Comparison of ENCODE assay signal across 1 fruit fly cellular context in the genomic region with DNA sequence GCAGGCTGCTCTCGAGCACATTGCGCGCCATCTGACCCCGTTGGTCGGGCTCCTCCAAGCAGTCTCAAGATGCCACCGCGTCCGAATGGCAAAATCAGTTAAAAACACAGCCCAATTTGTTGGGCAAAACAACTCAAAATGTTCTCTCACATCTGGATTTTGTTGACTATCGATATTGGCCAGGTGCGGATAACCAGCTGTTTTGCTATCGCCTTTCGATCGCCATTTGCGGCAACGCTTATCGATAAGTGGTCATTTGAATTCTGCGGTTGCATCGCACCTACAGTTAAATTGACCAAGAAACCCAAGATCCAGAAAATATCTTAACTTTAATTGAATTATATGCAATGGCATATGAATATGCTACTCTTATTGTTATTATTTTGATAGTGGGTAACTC.
TF ChIP-seq lines count a peak whose summit lies in the region.

A gene (minus strand): TSS at position 171 of the 400 bp plus-strand sequence.

TF ChIP-seq in whole organism, embryonic, 481 proteins besides CTCF, POLR2A, EP300 and RAD21 (continued from another document):
- TF ChIP-seq chinmo (GFP tag; IDR thresholded peaks at IDR 0.05; lab: Robert Waterston, UW; ENCODE audit: partially characterized antibody) = 0 out of 4 replicates have a peak, but pooled peaks have one; percentile 71
- TF ChIP-seq ttk (GFP tag; IDR thresholded peaks at IDR 0.05; lab: Robert Waterston, UW) = no peak
- TF ChIP-seq luna (GFP tag; optimal IDR thresholded peaks at IDR 0.05; lab: Kevin White, UChicago) = no peak
- peak; percentile 14 for TF ChIP-seq gfzf (GFP tag; optimal IDR thresholded peaks at IDR 0.05; lab: Kevin White, UChicago)
- TF ChIP-seq CG5180 (GFP tag; optimal IDR thresholded peaks at IDR 0.05; lab: Kevin White, UChicago) = peak; percentile 35
- no peak for TF ChIP-seq CG10321 (GFP tag; IDR thresholded peaks at IDR 0.05; lab: Robert Waterston, UW)
- no peak for TF ChIP-seq CG6175 (GFP tag; IDR thresholded peaks at IDR 0.05; lab: Robert Waterston, UW)
- TF ChIP-seq lab (GFP tag; optimal IDR thresholded peaks at IDR 0.05; lab: Kevin White, UChicago) = no peak
- TF ChIP-seq CG8089 (GFP tag; optimal IDR thresholded peaks at IDR 0.05; lab: Kevin White, UChicago) = no peak
- no peak for TF ChIP-seq hth (optimal IDR thresholded peaks at IDR 0.05; lab: Kevin White, UChicago)
- TF ChIP-seq Dll (GFP tag; IDR thresholded peaks at IDR 0.05; lab: Robert Waterston, UW; ENCODE audit: partially characterized antibody) = peak; percentile 76
- TF ChIP-seq E2f2 (GFP tag; IDR thresholded peaks at IDR 0.05; lab: Robert Waterston, UW) = peak; percentile 89
- TF ChIP-seq tna (GFP tag; IDR thresholded peaks at IDR 0.05; lab: Robert Waterston, UW; ENCODE audit: partially characterized antibody) = peak; percentile 89
- peak; percentile 71 for TF ChIP-seq CG14860 (GFP tag; IDR thresholded peaks at IDR 0.05; lab: Robert Waterston, UW; ENCODE audit: partially characterized antibody)
- TF ChIP-seq Med (GFP tag; lab: Kevin White, UChicago) = no peak
- peak; percentile 72 for TF ChIP-seq ato (GFP tag; IDR thresholded peaks at IDR 0.05; lab: Robert Waterston, UW; ENCODE audit: partially characterized antibody)
- TF ChIP-seq CG42726 (GFP tag; IDR thresholded peaks at IDR 0.05; lab: Robert Waterston, UW; ENCODE audit: partially characterized antibody) = peak; percentile 24; the same call in 1 of the 2 replicates
- peak; percentile 62 for TF ChIP-seq MBD-R2 (GFP tag; IDR thresholded peaks at IDR 0.05; lab: Robert Waterston, UW)
- no peak for TF ChIP-seq H2.0 (GFP tag; IDR thresholded peaks at IDR 0.05; lab: Robert Waterston, UW)
- TF ChIP-seq Nf-YA (GFP tag; IDR thresholded peaks at IDR 0.05; lab: Robert Waterston, UW) = no peak
- TF ChIP-seq ftz-f1 (GFP tag; optimal IDR thresholded peaks at IDR 0.05; lab: Kevin White, UChicago) = no peak
- TF ChIP-seq CG16813 (GFP tag; IDR thresholded peaks at IDR 0.05; lab: Robert Waterston, UW; ENCODE audit: partially characterized antibody) = peak; percentile 62
- TF ChIP-seq Scr (GFP tag; IDR thresholded peaks at IDR 0.05; lab: Robert Waterston, UW; ENCODE audit: partially characterized antibody) = peak; percentile 74
- TF ChIP-seq kah (GFP tag; optimal IDR thresholded peaks at IDR 0.05; lab: Kevin White, UChicago) = no peak
- no peak for TF ChIP-seq trh (GFP tag; optimal IDR thresholded peaks at IDR 0.05; lab: Kevin White, UChicago)
- TF ChIP-seq B-H1 (GFP tag; IDR thresholded peaks at IDR 0.05; lab: Robert Waterston, UW) = no peak
- peak; percentile 81 for TF ChIP-seq Dref (GFP tag; IDR thresholded peaks at IDR 0.05; lab: Robert Waterston, UW)
- TF ChIP-seq en (GFP tag; optimal IDR thresholded peaks at IDR 0.05; lab: Kevin White, UChicago) = no peak
- TF ChIP-seq Ets97D (GFP tag; optimal IDR thresholded peaks at IDR 0.05; lab: Kevin White, UChicago) = no peak
- TF ChIP-seq Lim3 (GFP tag; IDR thresholded peaks at IDR 0.05; lab: Robert Waterston, UW) = no peak
- TF ChIP-seq CG13287 (GFP tag; IDR thresholded peaks at IDR 0.05; lab: Robert Waterston, UW; ENCODE audit: partially characterized antibody) = peak; percentile 82
- no peak for TF ChIP-seq stc (GFP tag; IDR thresholded peaks at IDR 0.05; lab: Robert Waterston, UW)
- TF ChIP-seq CG7372 (GFP tag; IDR thresholded peaks at IDR 0.05; lab: Robert Waterston, UW) = no peak
- peak; percentile 26 for TF ChIP-seq trem (tag; optimal IDR thresholded peaks at IDR 0.05; lab: Kevin White, UChicago)
- peak; percentile 45 for TF ChIP-seq hbn (GFP tag; IDR thresholded peaks at IDR 0.05; lab: Robert Waterston, UW; ENCODE audit: partially characterized antibody)
- peak; percentile 58 for TF ChIP-seq Doc3 (GFP tag; IDR thresholded peaks at IDR 0.05; lab: Robert Waterston, UW; ENCODE audit: partially characterized antibody)
- TF ChIP-seq da (GFP tag; optimal IDR thresholded peaks at IDR 0.05; lab: Kevin White, UChicago) = no peak
- TF ChIP-seq CG15479 (GFP tag; optimal IDR thresholded peaks at IDR 0.05; lab: Kevin White, UChicago) = no peak
- TF ChIP-seq wek (GFP tag; optimal IDR thresholded peaks at IDR 0.05; lab: Kevin White, UChicago) = no peak
- TF ChIP-seq unc-4 (GFP tag; IDR thresholded peaks at IDR 0.05; lab: Robert Waterston, UW; ENCODE audit: partially characterized antibody) = peak; percentile 71
- TF ChIP-seq Myb (GFP tag; optimal IDR thresholded peaks at IDR 0.05; lab: Kevin White, UChicago) = peak; percentile 11
- TF ChIP-seq CG1832 (GFP tag; optimal IDR thresholded peaks at IDR 0.05; lab: Kevin White, UChicago) = no peak
- no peak for TF ChIP-seq CG32532 (GFP tag; IDR thresholded peaks at IDR 0.05; lab: Robert Waterston, UW)
- peak; percentile 84 for TF ChIP-seq CG7963 (GFP tag; IDR thresholded peaks at IDR 0.05; lab: Robert Waterston, UW; ENCODE audit: partially characterized antibody)
- no peak for TF ChIP-seq CG11085 (GFP tag; IDR thresholded peaks at IDR 0.05; lab: Robert Waterston, UW)
- TF ChIP-seq CG2129 (GFP tag; IDR thresholded peaks at IDR 0.05; lab: Robert Waterston, UW; ENCODE audit: partially characterized antibody) = peak; percentile 49
- TF ChIP-seq amos (GFP tag; IDR thresholded peaks at IDR 0.05; lab: Robert Waterston, UW; ENCODE audit: partially characterized antibody) = peak; percentile 71; the same call in 1 of the 2 replicates
- no peak for TF ChIP-seq CG7745 (tag; optimal IDR thresholded peaks at IDR 0.05; lab: Kevin White, UChicago)
- TF ChIP-seq yki (optimal IDR thresholded peaks at IDR 0.05; lab: Kevin White, UChicago) = no peak
- TF ChIP-seq CG18262 (tag; optimal IDR thresholded peaks at IDR 0.05; lab: Kevin White, UChicago) = no peak
- TF ChIP-seq toy (GFP tag; IDR thresholded peaks at IDR 0.05; lab: Robert Waterston, UW) = no peak
- TF ChIP-seq CG11504 (tag; optimal IDR thresholded peaks at IDR 0.05; lab: Kevin White, UChicago) = no peak
- TF ChIP-seq ewg (GFP tag; optimal IDR thresholded peaks at IDR 0.05; lab: Kevin White, UChicago) = no peak
- TF ChIP-seq nerfin-2 (GFP tag; IDR thresholded peaks at IDR 0.05; lab: Robert Waterston, UW; ENCODE audit: partially characterized antibody) = peak; percentile 73
- peak; percentile 66 for TF ChIP-seq BEAF-32 (GFP tag; optimal IDR thresholded peaks at IDR 0.05; lab: Kevin White, UChicago)
- TF ChIP-seq Bgb (GFP tag; IDR thresholded peaks at IDR 0.05; lab: Robert Waterston, UW; ENCODE audit: partially characterized antibody) = peak; percentile 69
- peak; percentile 8 for TF ChIP-seq CG17186 (GFP tag; optimal IDR thresholded peaks at IDR 0.05; lab: Kevin White, UChicago)
- peak; percentile 81 for TF ChIP-seq CG6791 (GFP tag; IDR thresholded peaks at IDR 0.05; lab: Robert Waterston, UW; ENCODE audit: partially characterized antibody)
- peak; percentile 83 for TF ChIP-seq zen2 (GFP tag; IDR thresholded peaks at IDR 0.05; lab: Robert Waterston, UW; ENCODE audit: partially characterized antibody)
- no peak for TF ChIP-seq CG2120 (GFP tag; optimal IDR thresholded peaks at IDR 0.05; lab: Kevin White, UChicago)
- peak; percentile 31 for TF ChIP-seq CG15514 (GFP tag; optimal IDR thresholded peaks at IDR 0.05; lab: Kevin White, UChicago)
- peak; percentile 3 for TF ChIP-seq CG10267 (tag; optimal IDR thresholded peaks at IDR 0.05; lab: Kevin White, UChicago)
- TF ChIP-seq Xrp1 (GFP tag; IDR thresholded peaks at IDR 0.05; lab: Robert Waterston, UW) = no peak
TF ChIP-seq in whole organism, embryonic: peak in this region for 48.
